Fruit fly (Drosophila melanogaster): ENCODE results near the gene Rab30.

The Rab30 gene

DNA sequence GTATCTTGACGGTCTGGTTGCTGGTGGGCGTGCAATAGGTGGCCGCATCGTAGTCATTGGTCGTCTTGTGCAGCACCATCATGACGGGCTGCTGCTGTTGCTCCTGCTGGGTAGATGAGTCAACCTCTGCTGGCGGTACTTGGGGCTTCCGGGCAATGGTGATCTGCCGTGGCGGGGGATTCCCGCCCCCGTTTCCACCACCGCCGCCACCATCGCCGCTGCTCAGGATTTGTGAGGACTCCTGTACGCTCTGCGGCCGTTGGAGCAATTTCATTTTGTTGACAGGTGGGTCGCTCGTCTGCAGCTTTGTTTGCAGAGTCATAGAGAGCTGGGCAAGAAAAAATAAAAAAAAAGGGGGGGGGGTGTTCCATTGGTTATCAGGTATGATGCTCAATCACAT, 6.1 kb downstream of the Rab30 start:
- no peak for TF ChIP-seq CG17801 (GFP tag; optimal IDR thresholded peaks at IDR 0.05; ENCODE audit: partially characterized antibody)

DNA sequence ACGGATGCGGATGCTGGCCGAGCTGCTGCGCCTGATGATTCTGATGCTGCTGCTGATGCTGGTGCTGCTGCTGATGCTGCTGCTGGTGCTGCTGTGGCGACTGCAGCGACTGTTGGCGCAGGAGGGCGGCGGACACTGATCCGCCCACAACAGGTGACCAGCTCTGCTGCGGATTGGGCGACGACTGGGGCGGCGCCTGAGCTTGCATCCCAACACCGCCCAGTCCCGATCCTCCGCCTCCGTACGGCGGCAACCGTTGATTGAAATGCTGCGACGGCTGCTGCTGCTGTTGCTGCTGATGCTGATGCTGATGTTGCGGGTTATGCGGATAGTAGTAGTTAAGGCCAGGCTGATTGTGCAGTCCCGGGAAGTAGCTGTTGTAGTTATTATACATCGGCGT, 7.2 kb downstream of the Rab30 start:
- no peak for TF ChIP-seq CG17801 (GFP tag; optimal IDR thresholded peaks at IDR 0.05; ENCODE audit: partially characterized antibody)

DNA sequence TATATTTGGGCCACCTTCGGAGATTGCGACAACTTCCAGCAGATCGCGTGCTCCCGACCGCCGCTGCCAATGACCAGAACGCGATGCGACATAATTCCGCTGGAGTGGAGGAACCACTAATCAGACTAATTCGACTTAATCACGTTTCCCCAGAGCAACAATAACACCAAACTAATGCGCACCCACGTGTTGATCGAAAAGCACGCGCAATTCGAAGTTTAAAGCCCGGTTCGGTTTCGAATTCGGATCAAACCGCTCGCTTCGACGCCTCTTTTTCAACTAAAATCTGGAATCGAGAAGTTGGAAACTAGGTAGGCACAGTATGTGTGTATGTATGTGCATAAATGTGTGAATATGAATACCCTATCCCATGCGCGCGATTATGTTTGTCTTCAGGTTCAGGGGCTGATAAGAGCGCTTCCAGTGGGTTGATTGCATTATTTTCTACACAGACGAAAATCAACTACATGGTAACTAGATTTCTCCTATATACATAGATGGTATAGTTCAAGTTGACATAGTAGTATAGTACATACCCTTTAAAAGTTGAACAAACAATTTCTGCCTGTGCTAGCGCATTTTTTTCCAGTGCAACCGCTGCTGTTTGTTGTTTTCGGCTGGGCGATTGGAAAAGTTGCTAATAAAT, 8.7 kb downstream of the Rab30 start, which contains the start of gene Gart:
TSS of gene Gart (minus strand) at position 285 of the 646 bp plus-strand sequence.
- TF ChIP-seq CG17801 (GFP tag; optimal IDR thresholded peaks at IDR 0.05; ENCODE audit: partially characterized antibody), result no peak

DNA sequence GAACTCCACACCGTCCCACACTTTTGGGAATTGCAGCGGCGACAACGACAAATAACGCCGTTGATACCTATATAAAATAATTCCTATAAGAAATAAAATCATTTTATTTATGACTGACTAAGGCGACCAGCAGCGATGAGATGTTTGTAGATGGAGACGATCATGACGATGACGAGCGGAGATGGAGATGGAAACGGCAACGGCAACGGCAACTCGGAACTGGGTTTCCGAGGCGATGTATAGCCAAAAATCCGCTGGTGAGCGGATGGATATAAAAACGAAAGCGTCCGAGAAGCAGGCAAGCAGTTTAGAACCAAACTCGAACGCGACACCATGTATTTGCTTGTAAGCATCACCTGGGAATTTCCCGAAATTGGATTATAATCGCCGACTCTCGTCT, 11.0 kb downstream of the Rab30 start, which contains the start of gene Pcp:
TSS of gene Pcp (plus strand) at position 301 of the 400 bp plus-strand sequence.
- TF ChIP-seq CG17801 (GFP tag; optimal IDR thresholded peaks at IDR 0.05; ENCODE audit: partially characterized antibody), result no peak

DNA sequence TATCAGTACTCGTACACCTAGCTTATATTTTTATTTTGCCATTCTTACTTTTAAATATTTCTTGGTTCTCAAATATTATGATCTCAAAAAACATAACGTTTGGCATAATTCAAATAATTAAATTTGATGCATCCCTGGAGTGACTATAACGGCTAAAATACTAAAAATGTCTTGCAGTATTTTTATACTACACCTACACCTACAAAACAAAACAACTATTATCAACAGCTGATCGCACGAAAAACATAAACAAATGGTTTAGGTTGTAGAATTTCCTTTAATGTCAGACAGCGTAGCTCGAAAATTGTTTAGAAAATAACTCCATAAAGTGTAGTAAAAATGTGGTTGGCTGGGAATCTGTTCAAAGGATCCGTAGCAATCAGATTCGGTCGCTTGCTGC, 19.2 kb downstream of the Rab30 start, which contains the start of gene CG43322:
TSS of gene CG43322 (plus strand) at position 240 of the 400 bp plus-strand sequence.
- no peak for TF ChIP-seq CG17801 (GFP tag; optimal IDR thresholded peaks at IDR 0.05; ENCODE audit: partially characterized antibody)

DNA sequence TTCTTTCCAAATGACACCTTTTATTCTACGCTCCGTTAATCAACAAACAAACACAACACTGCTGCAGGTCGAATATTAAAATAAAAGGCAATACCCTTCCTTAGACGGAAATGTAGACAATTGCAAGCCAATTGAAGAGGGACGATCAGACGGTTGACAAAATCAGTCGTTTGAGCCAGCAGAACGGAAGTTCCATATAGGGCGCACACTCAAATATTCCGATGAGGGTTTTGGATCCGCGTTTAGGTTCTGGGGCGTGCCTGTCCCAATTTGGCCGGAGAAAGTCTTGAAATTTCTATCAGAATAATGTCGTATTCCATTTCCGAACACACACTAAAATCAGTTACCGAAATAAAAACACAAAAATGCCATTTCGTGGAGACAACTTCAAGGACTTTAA, 20.4 kb downstream of the Rab30 start, which contains the start of gene CG43321:
TSS of gene CG43321 (plus strand) at position 301 of the 400 bp plus-strand sequence.
- no peak for TF ChIP-seq CG17801 (GFP tag; optimal IDR thresholded peaks at IDR 0.05; ENCODE audit: partially characterized antibody)

DNA sequence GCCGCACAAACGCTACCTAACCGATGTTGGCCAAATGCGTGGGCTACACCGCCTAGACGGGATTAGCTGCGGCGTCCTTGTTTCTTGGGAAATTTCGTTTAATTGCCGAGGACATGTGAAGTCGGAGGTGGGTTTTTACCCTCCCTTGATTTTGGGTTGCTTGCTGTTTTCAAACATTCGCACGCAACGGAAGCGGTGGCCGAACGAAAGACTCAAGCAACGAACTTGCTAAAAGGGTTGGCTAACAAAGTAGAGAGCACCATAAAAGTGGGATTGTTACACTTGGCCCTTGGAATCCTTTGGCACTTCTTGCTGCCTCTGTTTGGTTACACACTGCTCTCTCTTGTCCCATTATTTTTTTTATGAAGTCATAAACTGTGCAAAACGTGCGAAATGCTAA, 21.9 kb downstream of the Rab30 start:
- no peak for TF ChIP-seq CG17801 (GFP tag; optimal IDR thresholded peaks at IDR 0.05; ENCODE audit: partially characterized antibody)

DNA sequence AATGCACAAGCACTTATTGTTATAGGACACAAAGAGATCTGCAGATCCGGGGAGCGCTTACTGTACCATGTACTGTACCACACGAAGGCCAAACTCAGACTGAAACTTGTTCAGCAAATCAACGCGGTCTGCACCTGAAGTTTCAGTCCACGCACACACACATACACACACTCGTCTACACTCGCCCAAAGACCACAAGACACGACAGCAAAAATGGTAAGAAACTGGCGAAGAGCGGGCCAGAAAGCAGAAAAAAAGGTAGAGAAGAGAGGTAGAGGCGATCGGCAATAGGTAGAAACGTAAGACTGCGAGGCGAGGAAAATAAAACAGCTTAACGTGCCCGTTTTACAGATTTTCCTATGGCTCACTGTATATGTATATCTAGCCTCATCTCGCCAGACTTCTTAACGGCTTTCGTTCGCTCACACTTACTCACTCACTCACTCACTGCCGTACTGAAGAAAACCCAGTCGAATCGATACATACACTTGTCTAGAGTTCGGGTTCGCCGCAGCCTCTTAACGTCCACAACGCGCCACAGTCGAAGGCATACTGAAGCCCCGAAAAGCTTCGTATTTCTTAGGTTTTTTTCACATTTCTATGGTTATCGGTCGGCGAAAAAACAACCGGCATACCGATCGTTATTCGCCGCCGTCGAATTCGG, 22.5 kb downstream of the Rab30 start, which contains the start of gene uif:
TSS of gene uif (minus strand) at position 553 of the 664 bp plus-strand sequence.
- TF ChIP-seq CG17801 (GFP tag; optimal IDR thresholded peaks at IDR 0.05; ENCODE audit: partially characterized antibody), result no peak

DNA sequence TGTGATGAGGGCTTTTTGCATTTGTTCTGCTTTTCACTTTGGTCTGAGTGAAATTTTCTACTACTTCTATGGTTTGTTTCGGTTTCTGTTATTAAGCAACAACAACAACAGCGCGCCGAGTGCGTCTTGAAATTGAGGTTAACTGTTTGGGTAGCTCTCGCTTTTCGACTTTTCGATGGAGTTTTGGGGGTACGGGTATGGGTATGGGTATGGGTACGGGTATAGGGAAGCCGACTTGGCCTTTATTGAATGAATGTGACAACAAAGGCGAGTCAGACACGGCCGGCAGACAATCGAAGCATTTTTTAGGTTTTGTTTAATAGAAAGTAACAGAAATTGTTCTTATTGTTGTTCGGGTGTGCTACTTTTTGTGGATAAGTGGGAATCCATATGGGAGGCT, 24.8 kb downstream of the Rab30 start:
- TF ChIP-seq CG17801 (GFP tag; optimal IDR thresholded peaks at IDR 0.05; ENCODE audit: partially characterized antibody), result no peak

DNA sequence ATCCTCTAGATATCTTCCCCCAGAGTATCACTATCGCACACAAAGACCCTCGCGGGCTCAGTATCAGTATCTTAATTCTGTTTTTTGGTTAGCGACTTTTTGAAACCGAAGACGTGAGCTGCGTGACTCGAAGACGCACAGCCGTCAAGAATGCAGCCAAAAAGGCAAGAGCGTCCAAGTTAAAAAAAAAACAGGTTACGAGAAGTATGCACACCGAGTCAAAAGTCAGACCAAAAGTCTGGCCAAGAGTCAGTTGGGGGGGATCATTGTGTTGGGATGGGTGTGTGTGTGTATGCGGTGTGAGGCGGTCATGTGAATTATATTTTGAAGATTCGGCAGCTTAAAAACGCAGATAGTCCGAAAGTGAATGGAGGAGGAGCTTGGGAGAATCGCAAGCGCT, 26.9 kb downstream of the Rab30 start:
- TF ChIP-seq CG17801 (GFP tag; optimal IDR thresholded peaks at IDR 0.05; ENCODE audit: partially characterized antibody), result no peak

DNA sequence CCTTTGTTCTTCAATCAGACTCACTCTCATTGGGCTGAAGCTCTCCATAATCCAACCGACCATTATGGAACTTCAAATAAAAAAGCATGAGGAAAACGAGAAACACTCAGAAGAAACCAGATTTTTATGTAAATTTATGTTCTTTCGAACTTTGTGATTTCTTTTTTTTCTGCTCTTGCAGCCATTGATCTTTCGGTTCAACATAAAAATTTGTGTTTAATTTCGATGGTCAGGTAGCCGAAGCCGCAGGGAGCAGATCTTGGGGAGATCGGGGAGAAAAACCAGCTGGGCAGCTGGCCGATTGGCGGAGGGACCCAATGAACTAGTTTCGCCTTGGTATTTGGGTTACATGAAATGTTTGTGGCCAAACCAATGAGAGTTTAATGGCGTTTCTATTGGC, 28.1 kb downstream of the Rab30 start:
- TF ChIP-seq CG17801 (GFP tag; optimal IDR thresholded peaks at IDR 0.05; ENCODE audit: partially characterized antibody), result no peak

DNA sequence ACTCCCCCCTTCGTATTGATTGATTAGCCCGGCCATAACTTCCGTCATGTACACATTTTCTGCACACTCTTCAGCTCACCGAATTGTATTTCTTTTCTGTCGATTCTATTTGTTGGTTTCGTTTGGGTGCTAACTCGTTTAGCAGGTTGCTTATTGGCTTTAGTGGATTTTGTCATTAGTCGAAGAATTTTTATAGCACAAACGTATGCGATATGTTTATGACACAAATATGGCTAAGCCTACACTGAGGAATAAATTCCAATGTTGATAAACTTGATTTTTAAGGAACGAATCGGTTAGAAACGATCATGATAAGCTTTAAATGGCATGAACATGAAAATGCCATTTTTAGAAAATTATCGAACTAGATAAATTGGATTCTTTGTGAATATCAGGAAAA, 33.7 kb downstream of the Rab30 start:
- TF ChIP-seq CG17801 (GFP tag; optimal IDR thresholded peaks at IDR 0.05; ENCODE audit: partially characterized antibody), result no peak

DNA sequence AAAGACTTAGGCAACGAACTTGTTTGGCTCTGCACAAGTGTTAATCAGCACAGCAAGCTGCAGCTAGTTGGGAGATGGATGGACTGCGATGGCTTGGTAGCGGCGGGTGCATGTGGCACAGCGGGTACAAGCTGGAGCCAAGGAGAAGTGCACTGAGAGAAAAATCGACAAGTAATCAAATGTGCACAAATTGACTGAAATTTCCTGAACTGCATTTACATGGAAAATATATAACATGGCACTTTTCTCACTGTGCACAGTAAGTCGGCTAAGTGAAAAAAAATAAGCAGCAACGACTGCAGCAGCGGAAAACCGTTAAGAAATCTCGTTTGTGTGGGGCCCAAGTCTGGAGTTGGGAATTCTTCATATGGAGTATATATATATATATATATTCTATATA, 41.3 kb downstream of the Rab30 start:
- TF ChIP-seq CG17801 (GFP tag; optimal IDR thresholded peaks at IDR 0.05; ENCODE audit: partially characterized antibody), result no peak
